Fruit fly (Drosophila melanogaster) whole organism, embryonic: Measurements from ENCODE around the gene prg.

Experiments
- Atf-2 ChIP-seq: fragments of 200-800 bp; sonication (Bioruptor generic); optimal IDR thresholded peaks from 2 replicates; lab custom pipeline; 2016; ENCODE audit warnings: missing biosample characterization, missing genetic modification characterization
- CG10431 ChIP-seq: fragments of 200-800 bp; sonication (Bioruptor generic); optimal IDR thresholded peaks from 3 replicates; lab custom pipeline; 2018; ENCODE audit warnings: missing biosample characterization, mild to moderate bottlenecking, missing genetic modification characterization
- CG12769 ChIP-seq: fragments of 200-800 bp; sonication (Bioruptor generic); optimal IDR thresholded peaks from 2 replicates; lab custom pipeline; 2019; ENCODE audit warnings: missing biosample characterization, mild to moderate bottlenecking, missing genetic modification characterization, moderate library complexity
- CG13123 ChIP-seq: fragments of 200-800 bp; sonication (Bioruptor generic); optimal IDR thresholded peaks from 2 replicates; lab custom pipeline; 2016; ENCODE audit warnings: missing biosample characterization, missing genetic modification characterization
- CG13624 ChIP-seq: fragments of 200-800 bp; sonication (Bioruptor generic); optimal IDR thresholded peaks from 2 replicates; lab custom pipeline; 2016; ENCODE audit warnings: missing biosample characterization, missing genetic modification characterization
- CG14667 ChIP-seq: fragments of 200-800 bp; sonication (Bioruptor generic); IDR thresholded peaks from 2 replicates; pipeline ENCODE4 v1.3.6; 2022; ENCODE audit warnings: missing biosample characterization, missing genetic modification characterization
- CG14860 ChIP-seq: fragments of 200-800 bp; sonication (Bioruptor generic); IDR thresholded peaks from 3 replicates; pipeline ENCODE4 v1.3.6; 2022; ENCODE audit warnings: missing biosample characterization, missing genetic modification characterization; ENCODE audit not compliant: partially characterized antibody
- CG15073 ChIP-seq: fragments of 200-800 bp; sonication (Bioruptor generic); optimal IDR thresholded peaks from 2 replicates; lab custom pipeline; 2016; ENCODE audit warnings: missing biosample characterization, missing genetic modification characterization
- CG17359 ChIP-seq: fragments of 200-800 bp; sonication (Bioruptor generic); optimal IDR thresholded peaks from 3 replicates; lab custom pipeline; 2018; ENCODE audit warnings: missing biosample characterization, mild to moderate bottlenecking, missing genetic modification characterization, moderate library complexity
- CG2120 ChIP-seq: fragments of 200-800 bp; sonication (Bioruptor generic); optimal IDR thresholded peaks from 3 replicates; lab custom pipeline; 2016; ENCODE audit warnings: missing biosample characterization, missing genetic modification characterization
- CG2875 ChIP-seq: fragments of 200-800 bp; sonication (Bioruptor generic); optimal IDR thresholded peaks from 2 replicates; lab custom pipeline; 2017; ENCODE audit warnings: missing biosample characterization, mild to moderate bottlenecking, missing genetic modification characterization, missing genetic modification reagents
- CG34224 ChIP-seq: fragments of 200-800 bp; sonication (Bioruptor generic); IDR thresholded peaks from 3 replicates; pipeline ENCODE4 v1.3.6; 2022; ENCODE audit warnings: missing biosample characterization, missing genetic modification characterization; ENCODE audit not compliant: partially characterized antibody
- CG4404 ChIP-seq: fragments of 200-800 bp; sonication (Bioruptor generic); IDR thresholded peaks from 2 replicates; pipeline ENCODE4 v1.3.6; 2022; ENCODE audit warnings: missing biosample characterization, missing genetic modification characterization
- CG4820 ChIP-seq: fragments of 200-800 bp; sonication (Bioruptor generic); optimal IDR thresholded peaks from 3 replicates; lab custom pipeline; 2016; ENCODE audit warnings: missing biosample characterization, missing genetic modification characterization
- CG5953 ChIP-seq: fragments of 200-800 bp; sonication (Bioruptor generic); IDR thresholded peaks from 2 replicates; pipeline ENCODE4 v1.3.6; 2022; ENCODE audit warnings: missing biosample characterization, missing genetic modification characterization
- CG8281 ChIP-seq: fragments of 200-800 bp; sonication (Bioruptor generic); optimal IDR thresholded peaks from 2 replicates; lab custom pipeline; 2018; ENCODE audit warnings: missing biosample characterization, mild to moderate bottlenecking, missing genetic modification characterization, moderate library complexity
- Dek ChIP-seq: fragments of 200-800 bp; sonication (Bioruptor generic); optimal IDR thresholded peaks from 3 replicates; lab custom pipeline; 2019; ENCODE audit warnings: missing biosample characterization, mild to moderate bottlenecking, missing genetic modification characterization, moderate library complexity
- Doc3 ChIP-seq: fragments of 200-800 bp; sonication (Bioruptor generic); IDR thresholded peaks from 3 replicates; pipeline ENCODE4 v1.3.6; 2022; ENCODE audit warnings: missing biosample characterization, missing genetic modification characterization; ENCODE audit not compliant: partially characterized antibody
- Ets97D ChIP-seq: fragments of 200-800 bp; sonication (Bioruptor generic); optimal IDR thresholded peaks from 3 replicates; lab custom pipeline; 2016; ENCODE audit warnings: missing biosample characterization, missing genetic modification characterization
- GATAe ChIP-seq: fragments of 200-800 bp; sonication (Bioruptor generic); conservative IDR thresholded peaks from 2 replicates; pipeline ENCODE4 v1.3.6; 2022; ENCODE audit warnings: missing biosample characterization, missing genetic modification characterization
- Jarid2 ChIP-seq: fragments of 200-800 bp; sonication (Bioruptor generic); optimal IDR thresholded peaks from 3 replicates; lab custom pipeline; 2017; ENCODE audit warnings: mild to moderate bottlenecking, missing biosample characterization, missing genetic modification reagents, missing genetic modification characterization
- Lim3 ChIP-seq: fragments of 200-800 bp; sonication (Bioruptor generic); IDR thresholded peaks from 2 replicates; pipeline ENCODE4 v1.3.6; 2022; ENCODE audit warnings: missing biosample characterization, missing genetic modification characterization
- Neu2 ChIP-seq: fragments of 200-800 bp; sonication (Bioruptor generic); optimal IDR thresholded peaks from 3 replicates; lab custom pipeline; 2016; ENCODE audit warnings: missing biosample characterization, missing genetic modification characterization, borderline replicate concordance
- PHDP ChIP-seq: fragments of 200-800 bp; sonication (Bioruptor generic); optimal IDR thresholded peaks from 3 replicates; lab custom pipeline; 2018; ENCODE audit warnings: missing biosample characterization, mild to moderate bottlenecking, missing genetic modification characterization, moderate library complexity
- Poxn ChIP-seq: fragments of 200-800 bp; sonication (Bioruptor generic); IDR thresholded peaks from 2 replicates; pipeline ENCODE4 v1.3.6; 2022; ENCODE audit warnings: missing biosample characterization, missing genetic modification characterization
- Ptx1 ChIP-seq: fragments of 200-800 bp; sonication (Bioruptor generic); IDR thresholded peaks from 2 replicates; pipeline ENCODE4 v1.3.6; 2022; ENCODE audit warnings: missing biosample characterization, missing genetic modification characterization
- Sox100B ChIP-seq: fragments of 200-800 bp; sonication (Bioruptor generic); optimal IDR thresholded peaks from 3 replicates; lab custom pipeline; 2018; ENCODE audit warnings: missing biosample characterization, mild to moderate bottlenecking, missing genetic modification characterization
- Xrp1 ChIP-seq: fragments of 200-800 bp; sonication (Bioruptor generic); IDR thresholded peaks from 2 replicates; pipeline ENCODE4 v1.3.6; 2022; ENCODE audit warnings: missing biosample characterization, missing genetic modification characterization
- chn ChIP-seq: fragments of 200-800 bp; sonication (Bioruptor generic); optimal IDR thresholded peaks from 2 replicates; lab custom pipeline; 2016; ENCODE audit warnings: missing biosample characterization, missing genetic modification characterization
- dimm ChIP-seq: fragments of 200-800 bp; sonication (Bioruptor generic); IDR thresholded peaks from 2 replicates; pipeline ENCODE4 v1.3.6; 2022; ENCODE audit warnings: missing biosample characterization, missing genetic modification characterization
- fd3F ChIP-seq: fragments of 200-800 bp; sonication (Bioruptor generic); optimal IDR thresholded peaks from 2 replicates; lab custom pipeline; 2018; ENCODE audit warnings: missing biosample characterization, mild to moderate bottlenecking, missing genetic modification characterization, moderate library complexity
- gce ChIP-seq: fragments of 200-800 bp; sonication (Bioruptor generic); IDR thresholded peaks from 3 replicates; pipeline ENCODE4 v1.3.6; 2022; ENCODE audit warnings: missing biosample characterization, missing genetic modification characterization
- gcm2 ChIP-seq: fragments of 200-800 bp; sonication (Bioruptor generic); optimal IDR thresholded peaks from 2 replicates; lab custom pipeline; 2016; ENCODE audit warnings: missing biosample characterization, missing genetic modification characterization
- gt ChIP-seq: fragments of 200-800 bp; sonication (Bioruptor generic); IDR thresholded peaks from 2 replicates; pipeline ENCODE4 v1.3.6; 2022; ENCODE audit warnings: missing biosample characterization, missing genetic modification characterization
- hb ChIP-seq: fragments of 200-800 bp; sonication (Bioruptor generic); IDR thresholded peaks from 3 replicates; pipeline ENCODE4 v1.3.6; 2022; ENCODE audit warnings: missing biosample characterization, missing genetic modification characterization; ENCODE audit not compliant: partially characterized antibody
- inv ChIP-seq: fragments of 200-800 bp; sonication (Bioruptor generic); IDR thresholded peaks from 2 replicates; pipeline ENCODE4 v1.3.6; 2022; ENCODE audit warnings: missing biosample characterization, missing genetic modification characterization; ENCODE audit not compliant: partially characterized antibody
- lilli ChIP-seq: fragments of 200-800 bp; sonication (Bioruptor generic); optimal IDR thresholded peaks from 3 replicates; lab custom pipeline; 2016; ENCODE audit warnings: missing biosample characterization, missing genetic modification characterization
- mirr ChIP-seq: fragments of 200-800 bp; sonication (Bioruptor generic); optimal IDR thresholded peaks from 3 replicates; lab custom pipeline; 2018; ENCODE audit warnings: missing biosample characterization, mild to moderate bottlenecking, missing genetic modification characterization
- nerfin-1 ChIP-seq: fragments of 200-800 bp; sonication (Bioruptor generic); optimal IDR thresholded peaks from 3 replicates; lab custom pipeline; 2019; ENCODE audit warnings: missing biosample characterization, mild to moderate bottlenecking, missing genetic modification characterization, moderate library complexity
- psq ChIP-seq: fragments of 200-800 bp; sonication (Bioruptor generic); optimal IDR thresholded peaks from 2 replicates; lab custom pipeline; 2017; ENCODE audit warnings: missing biosample characterization, missing genetic modification characterization
- ranshi ChIP-seq: fragments of 200-800 bp; sonication (Bioruptor generic); IDR thresholded peaks from 2 replicates; pipeline ENCODE4 v1.3.6; 2022; ENCODE audit warnings: missing biosample characterization, missing genetic modification characterization
- sc ChIP-seq, 3 experiments: fragments of >200 bp in 2 of 3; fragments of 200-800 bp in 1 of 3; sonication (Bioruptor generic) in 1 of 3; optimal IDR thresholded peaks; 2 replicates in 2 of 3; 3 replicates in 1 of 3; lab custom pipeline; 2017; ENCODE audit warnings: mild to moderate bottlenecking in 1 of 3, missing biosample characterization in 1 of 3, missing genetic modification characterization in 1 of 3, missing genetic modification reagents in 1 of 3
- sens-2 ChIP-seq: fragments of 200-800 bp; sonication (Bioruptor generic); IDR thresholded peaks from 2 replicates; pipeline ENCODE4 v1.3.6; 2022; ENCODE audit warnings: missing biosample characterization, missing genetic modification characterization
- seq ChIP-seq: fragments of 200-800 bp; sonication (Bioruptor generic); IDR thresholded peaks from 2 replicates; pipeline ENCODE4 v1.3.6; 2022; ENCODE audit warnings: missing biosample characterization, missing genetic modification characterization
- slbo ChIP-seq: fragments of 200-800 bp; sonication (Bioruptor generic); IDR thresholded peaks from 2 replicates; pipeline ENCODE4 v1.3.6; 2022; ENCODE audit warnings: missing biosample characterization, missing genetic modification characterization
- slou ChIP-seq: fragments of 200-800 bp; sonication (Bioruptor generic); optimal IDR thresholded peaks from 3 replicates; lab custom pipeline; 2016; ENCODE audit warnings: missing biosample characterization, missing genetic modification characterization
- sug ChIP-seq: fragments of 200-800 bp; optimal IDR thresholded peaks from 2 replicates; lab custom pipeline; 2019; ENCODE audit warnings: missing biosample characterization, mild to moderate bottlenecking, missing genetic modification characterization, moderate library complexity
- usp ChIP-seq: fragments of >200 bp; optimal IDR thresholded peaks from 2 replicates; lab custom pipeline; 2017; ENCODE audit warnings: missing biosample characterization, missing genetic modification characterization
- vfl ChIP-seq: fragments of 200-800 bp; sonication (Bioruptor generic); optimal IDR thresholded peaks from 2 replicates; lab custom pipeline; 2016; ENCODE audit warnings: missing biosample characterization, missing genetic modification characterization
- wor ChIP-seq: fragments of 200-800 bp; sonication (Bioruptor generic); IDR thresholded peaks from 2 replicates; pipeline ENCODE4 v1.3.6; 2022; ENCODE audit warnings: missing biosample characterization, missing genetic modification characterization

The prg gene

DNA sequence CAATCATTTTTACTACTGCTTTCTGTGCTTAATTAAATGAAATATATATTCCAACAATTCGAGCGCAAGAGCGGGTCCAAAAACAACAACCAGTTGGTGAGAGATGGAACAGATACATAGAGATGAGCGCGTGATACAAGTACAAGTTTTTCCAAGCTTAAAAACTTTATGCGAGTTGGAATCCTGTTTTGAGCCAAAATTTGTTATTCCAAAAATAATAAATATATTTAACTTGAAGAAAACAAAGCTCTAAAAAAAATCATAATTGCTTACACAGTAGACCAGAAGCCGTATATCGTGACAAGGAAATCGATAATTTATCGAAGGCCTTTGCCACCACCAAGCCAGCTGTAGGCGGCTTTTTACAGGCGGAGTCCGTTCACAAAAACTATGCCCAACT lies 50.5 kb downstream of the prg start, which contains the start of the genes CG13097 and PIG-U (continued):
- peak; percentile 92 for TF ChIP-seq slbo (GFP tag; lab: Robert Waterston, UW)
- TF ChIP-seq sens-2 (GFP tag; lab: Robert Waterston, UW): 0 out of 2 replicates have a peak, but pooled peaks have one; percentile 36
- peak; percentile 97 for TF ChIP-seq CG34224
- TF ChIP-seq CG14860: peak; percentile 88
- TF ChIP-seq CG4820 (GFP tag; lab: Kevin White, UChicago): peak; percentile 72
- TF ChIP-seq psq (GFP tag; lab: Kevin White, UChicago): peak; percentile 55
- TF ChIP-seq CG15073: peak; percentile 6
- TF ChIP-seq sc (optimal IDR thresholded peaks at IDR 0.05; lab: Kevin White, UChicago): no peak
- TF ChIP-seq sc (GFP tag; optimal IDR thresholded peaks at IDR 0.05; lab: Kevin White, UChicago): no peak
- TF ChIP-seq Dek (tag; lab: Kevin White, UChicago): peak; percentile 71
- no peak for TF ChIP-seq CG8281 (tag; lab: Kevin White, UChicago)
- no peak for TF ChIP-seq Sox100B
- no peak for TF ChIP-seq gt
- peak; percentile 68 for TF ChIP-seq CG4404
- TF ChIP-seq Atf-2 (GFP tag; lab: Kevin White, UChicago): peak; percentile 68
- peak; percentile 88 for TF ChIP-seq sug (tag; lab: Kevin White, UChicago)
- TF ChIP-seq vfl (GFP tag; lab: Kevin White, UChicago): peak; percentile 83
- peak; percentile 45; the same call in 1 of the 2 replicates for TF ChIP-seq CG5953 (GFP tag; lab: Robert Waterston, UW)
- peak; percentile 23 for TF ChIP-seq mirr
- peak; percentile 78 for TF ChIP-seq Ets97D (GFP tag; lab: Kevin White, UChicago)
- peak; percentile 88 for TF ChIP-seq Ptx1
- peak; percentile 51 for TF ChIP-seq wor (GFP tag; lab: Robert Waterston, UW)
- TF ChIP-seq CG17359 (tag; lab: Kevin White, UChicago): peak; percentile 74
- TF ChIP-seq Lim3 (GFP tag; lab: Robert Waterston, UW): no peak
- TF ChIP-seq fd3F (GFP tag; lab: Kevin White, UChicago): peak; percentile 46
- no peak for TF ChIP-seq gce
- TF ChIP-seq GATAe (GFP tag; lab: Robert Waterston, UW): no peak
- peak; percentile 92 for TF ChIP-seq CG2120 (GFP tag; lab: Kevin White, UChicago)
- TF ChIP-seq usp: no peak
- no peak for TF ChIP-seq gcm2 (GFP tag; lab: Kevin White, UChicago)
- TF ChIP-seq inv: peak; percentile 88
- peak; percentile 98 for TF ChIP-seq Doc3 (GFP tag; lab: Robert Waterston, UW)
- peak; percentile 24 for TF ChIP-seq CG12769 (tag; lab: Kevin White, UChicago)
- peak; percentile 85 for TF ChIP-seq hb (GFP tag; lab: Robert Waterston, UW)
- peak; percentile 64 for TF ChIP-seq CG14667
- TF ChIP-seq nerfin-1 (tag; lab: Kevin White, UChicago): peak; percentile 75
- TF ChIP-seq CG10431 (GFP tag; lab: Kevin White, UChicago): peak; percentile 34
- TF ChIP-seq CG2875 (GFP tag; lab: Kevin White, UChicago): no peak
- TF ChIP-seq seq (GFP tag; lab: Robert Waterston, UW): no peak
- TF ChIP-seq dimm (GFP tag; lab: Robert Waterston, UW): peak; percentile 46; the same call in 1 of the 2 replicates
- peak; percentile 42; the same call in 1 of the 2 replicates for TF ChIP-seq Poxn (GFP tag; lab: Robert Waterston, UW)
- TF ChIP-seq CG13123 (GFP tag; lab: Kevin White, UChicago): peak; percentile 63
- peak; percentile 88 for TF ChIP-seq chn (GFP tag; lab: Kevin White, UChicago)
- peak; percentile 85 for TF ChIP-seq ranshi (GFP tag; lab: Robert Waterston, UW)
- peak; percentile 81 for TF ChIP-seq CG13624 (GFP tag; lab: Kevin White, UChicago)
- peak; percentile 95 for TF ChIP-seq lilli (GFP tag; lab: Kevin White, UChicago)
- peak; percentile 81 for TF ChIP-seq Xrp1 (GFP tag; lab: Robert Waterston, UW)
- TF ChIP-seq slou: peak; percentile 85
- TF ChIP-seq PHDP (tag; lab: Kevin White, UChicago): peak; percentile 75
- TF ChIP-seq Jarid2 (GFP tag; lab: Kevin White, UChicago): no peak
- no peak for TF ChIP-seq Neu2 (GFP tag; lab: Kevin White, UChicago)
